1 fruit fly cellular context compared by ENCODE assay signal in the genomic region with DNA sequence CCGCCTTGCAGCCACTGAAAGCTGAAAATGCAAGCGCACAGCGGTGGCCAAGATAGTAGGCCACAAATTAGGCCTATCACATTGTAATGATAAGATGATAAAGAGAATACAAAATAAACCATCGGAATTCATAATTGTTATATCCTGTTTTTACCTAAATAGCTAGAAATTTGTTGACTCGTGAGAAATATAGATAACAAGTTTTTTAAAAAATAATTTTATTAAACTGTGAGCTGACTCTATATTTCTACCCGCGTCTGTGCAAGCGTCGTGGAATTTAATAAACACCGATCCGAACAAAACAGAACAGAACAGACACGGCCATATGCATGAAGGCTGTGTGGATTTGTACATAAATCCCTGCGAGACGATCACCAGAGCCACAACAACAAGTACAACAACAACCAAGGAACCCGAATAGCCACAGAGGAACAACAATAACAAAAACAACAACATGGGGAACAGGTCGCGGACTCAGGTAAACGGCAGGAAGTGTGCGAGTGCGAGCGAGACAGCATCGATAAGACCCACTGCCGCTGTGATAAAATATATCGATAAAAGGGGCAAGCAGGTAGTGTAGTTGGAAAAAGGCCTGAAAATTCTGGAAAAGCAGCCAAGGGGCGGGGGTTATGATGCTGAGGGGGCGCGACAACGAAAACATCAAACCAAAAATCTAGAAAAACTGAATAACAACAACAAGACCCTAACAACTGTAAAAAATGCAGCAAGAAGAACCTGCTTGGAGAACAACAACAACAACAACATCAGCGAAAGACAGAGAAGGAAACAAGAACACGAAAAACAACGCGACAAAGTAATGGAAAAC.
A peak's percentile ranks its signal among the peaks of the same experiment; 100 is the strongest.
TF ChIP-seq lines count a peak whose summit lies in the region.

No protein-coding gene starts in this region.

TF ChIP-seq in whole organism, embryonic, 481 proteins besides CTCF, POLR2A, EP300 and RAD21 (continued from another document):
- TF ChIP-seq CG3847 (GFP tag; IDR thresholded peaks at IDR 0.05; lab: Robert Waterston, UW) (peak; percentile 49), HmgZ (tag; optimal IDR thresholded peaks at IDR 0.05; lab: Kevin White, UChicago) (peak; percentile 59), Bgb (GFP tag; IDR thresholded peaks at IDR 0.05; lab: Robert Waterston, UW; ENCODE audit: partially characterized antibody) (no peak), CG7786 (GFP tag; optimal IDR thresholded peaks at IDR 0.05; lab: Kevin White, UChicago) (peak; percentile 65), CG9932 (GFP tag; IDR thresholded peaks at IDR 0.05; lab: Robert Waterston, UW) (peak; percentile 31; the same call in 1 of the 2 replicates), nmo (GFP tag; optimal IDR thresholded peaks at IDR 0.05; lab: Kevin White, UChicago) (peak; percentile 94), sisA (GFP tag; IDR thresholded peaks at IDR 0.05; lab: Robert Waterston, UW) (peak; percentile 83), disco-r (GFP tag; optimal IDR thresholded peaks at IDR 0.05; lab: Kevin White, UChicago) (peak; percentile 34), sd (tag; optimal IDR thresholded peaks at IDR 0.05; lab: Kevin White, UChicago) (peak; percentile 81), Max (GFP tag; optimal IDR thresholded peaks at IDR 0.05; lab: Kevin White, UChicago) (peak; percentile 81), amos (GFP tag; IDR thresholded peaks at IDR 0.05; lab: Robert Waterston, UW; ENCODE audit: partially characterized antibody) (no peak), CG12071 (GFP tag; optimal IDR thresholded peaks at IDR 0.05; lab: Kevin White, UChicago) (peak; percentile 42), Opbp (GFP tag; IDR thresholded peaks at IDR 0.05; lab: Robert Waterston, UW; ENCODE audit: partially characterized antibody) (no peak), odd (GFP tag; optimal IDR thresholded peaks at IDR 0.05; lab: Kevin White, UChicago) (peak; percentile 82), BEAF-32 (GFP tag; optimal IDR thresholded peaks at IDR 0.05; lab: Kevin White, UChicago) (no peak), shn (GFP tag; optimal IDR thresholded peaks at IDR 0.05; lab: Kevin White, UChicago) (peak; percentile 51), Doc2 (GFP tag; IDR thresholded peaks at IDR 0.05; lab: Robert Waterston, UW) (no peak), CG2120 (GFP tag; optimal IDR thresholded peaks at IDR 0.05; lab: Kevin White, UChicago) (peak; percentile 51), CG8478 (optimal IDR thresholded peaks at IDR 0.05; lab: Kevin White, UChicago) (no peak), HLH4C (GFP tag; IDR thresholded peaks at IDR 0.05; lab: Robert Waterston, UW; ENCODE audit: partially characterized antibody) (no peak), CG7928 (GFP tag; optimal IDR thresholded peaks at IDR 0.05; lab: Kevin White, UChicago) (no peak), CG6689 (GFP tag; IDR thresholded peaks at IDR 0.05; lab: Robert Waterston, UW) (peak; percentile 89), H2.0 (GFP tag; IDR thresholded peaks at IDR 0.05; lab: Robert Waterston, UW) (no peak; the same call in none of the 2 replicates), sr (GFP tag; IDR thresholded peaks at IDR 0.05; lab: Robert Waterston, UW) (no peak; the same call in 2 of the 3 replicates), nau (GFP tag; optimal IDR thresholded peaks at IDR 0.05; lab: Kevin White, UChicago) (peak; percentile 62), CG10209 (GFP tag; optimal IDR thresholded peaks at IDR 0.05; lab: Kevin White, UChicago) (peak; percentile 84), Gsc (GFP tag; IDR thresholded peaks at IDR 0.05; lab: Robert Waterston, UW) (no peak; the same call in 1 of the 2 replicates), bbx (GFP tag; IDR thresholded peaks at IDR 0.05; lab: Robert Waterston, UW; ENCODE audit: partially characterized antibody) (no peak), CG9727 (GFP tag; optimal IDR thresholded peaks at IDR 0.05; lab: Kevin White, UChicago) (peak; percentile 92), gsb (GFP tag; IDR thresholded peaks at IDR 0.05; lab: Robert Waterston, UW) (no peak), CG13123 (GFP tag; optimal IDR thresholded peaks at IDR 0.05; lab: Kevin White, UChicago) (peak; percentile 20)
